Fruit fly (Drosophila melanogaster) whole organism, larva: ENCODE measurements around the gene dsh.

Experiments used
- noc ChIP-seq: fragments of 200-800 bp; sonication (Bioruptor generic); optimal IDR thresholded peaks from 3 replicates; lab custom pipeline; 2019; ENCODE audit warnings: missing biosample characterization, mild to moderate bottlenecking, missing genetic modification characterization, moderate library complexity

Gene dsh

DNA sequence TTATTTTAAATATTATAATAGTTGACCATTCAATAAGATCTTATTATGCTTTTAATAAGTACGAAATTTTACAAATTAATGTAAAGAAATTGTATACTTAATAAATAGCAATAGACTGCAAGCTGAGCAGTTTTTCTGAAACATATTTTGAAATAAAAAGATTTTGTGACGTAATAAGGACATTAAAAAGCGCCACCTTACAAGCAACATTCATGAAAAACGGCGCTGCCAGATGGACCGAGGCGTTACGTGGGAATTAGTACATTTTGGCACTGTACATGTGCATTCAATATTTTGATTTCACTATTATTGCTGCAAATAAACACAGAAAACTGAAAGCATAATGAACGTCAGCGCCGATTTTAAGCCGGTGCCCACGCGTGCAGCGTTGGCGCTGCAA lies 6.9 kb upstream of the dsh start, which contains the start of gene CG1738:
CG1738 (plus strand) TSS at position 221 of the 400 bp plus-strand sequence.
- no peak for TF ChIP-seq noc (tag; lab: Kevin White, UChicago)

DNA sequence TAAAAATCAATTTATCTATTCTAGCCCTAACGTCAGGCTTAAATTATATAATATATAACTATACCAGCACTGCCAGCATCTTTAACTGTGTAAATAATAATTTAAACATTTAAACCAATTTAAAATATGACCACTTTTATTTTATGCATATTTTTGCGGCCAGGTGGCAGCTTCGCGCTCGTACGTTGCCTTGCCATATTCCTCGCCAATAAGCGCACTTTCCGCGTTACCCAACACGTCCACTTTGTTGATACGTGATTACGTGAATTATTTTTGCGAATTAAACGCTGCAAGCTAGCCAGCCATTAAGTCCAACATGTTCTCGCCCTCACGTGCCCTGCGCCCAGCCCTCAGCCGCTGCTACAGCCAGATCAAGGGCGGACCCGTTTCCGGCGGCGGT lies 5.9 kb upstream of the dsh start, which contains the start of gene NdufV3:
NdufV3 (plus strand) TSS at position 219 of the 400 bp plus-strand sequence.
- TF ChIP-seq noc (tag; lab: Kevin White, UChicago), result no peak

DNA sequence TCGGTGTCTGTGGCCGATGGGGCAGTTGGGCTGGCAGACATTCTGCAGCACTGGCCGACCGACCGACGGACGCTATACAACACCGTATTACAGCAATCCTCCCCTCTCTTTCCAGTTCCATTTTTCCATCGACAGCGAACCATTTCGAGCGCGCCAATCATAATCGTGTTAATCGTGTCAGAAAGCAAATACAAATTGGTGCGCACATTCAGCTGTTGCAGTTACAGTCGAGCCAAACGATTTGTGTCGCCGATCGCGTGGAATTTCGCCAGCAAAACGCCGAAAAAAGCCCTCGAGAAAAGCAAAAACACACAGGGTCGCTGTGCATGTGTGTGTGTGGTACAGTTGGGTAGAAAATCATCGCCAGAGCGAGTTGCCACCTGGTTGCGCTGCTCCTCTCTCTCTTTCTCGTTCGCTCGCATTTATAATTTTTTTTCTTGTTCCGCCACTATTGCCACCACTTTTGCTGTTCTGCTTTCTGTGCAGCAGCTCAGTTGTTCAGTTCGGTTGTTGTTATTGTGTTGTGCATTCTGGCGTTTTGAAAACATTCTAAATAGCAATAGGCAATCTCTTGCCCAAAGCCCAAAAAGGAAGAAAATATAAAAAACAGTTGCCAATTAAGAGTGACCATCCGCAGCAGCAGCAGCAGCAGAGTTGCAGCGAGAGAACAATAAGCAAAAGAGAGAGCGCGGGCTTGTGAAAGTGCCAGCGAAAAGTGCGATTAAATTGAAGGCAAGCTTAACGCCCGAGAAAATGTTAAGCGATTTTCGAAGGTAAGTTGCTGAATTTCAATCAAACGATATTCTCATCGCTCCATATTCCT lies 5.0 kb upstream of the dsh start, which contains the start of gene CG1737:
CG1737 (plus strand) TSS at position 104 of the 823 bp plus-strand sequence.
- TF ChIP-seq noc (tag; lab: Kevin White, UChicago), result peak; percentile 63

DNA sequence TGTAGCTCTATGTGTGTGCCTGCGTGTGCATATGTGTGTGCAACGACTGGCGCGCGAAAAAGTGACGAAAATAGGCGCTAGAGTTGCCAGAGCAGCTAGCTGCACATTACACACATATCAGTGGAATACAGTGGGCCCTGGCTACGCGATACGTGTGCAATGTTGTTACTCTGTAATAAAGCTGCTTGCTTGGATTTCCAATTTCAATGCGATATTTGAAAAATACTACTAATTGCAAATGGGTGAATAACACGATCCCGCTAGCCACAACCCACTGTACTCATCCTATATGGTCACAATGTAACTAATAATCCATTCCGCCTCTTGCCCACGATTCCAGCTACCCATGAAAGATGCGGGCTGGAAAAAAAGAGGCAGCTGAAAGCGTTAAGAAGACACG lies 4.3 kb upstream of the dsh start:
- peak; percentile 93 for TF ChIP-seq noc (tag; lab: Kevin White, UChicago)

DNA sequence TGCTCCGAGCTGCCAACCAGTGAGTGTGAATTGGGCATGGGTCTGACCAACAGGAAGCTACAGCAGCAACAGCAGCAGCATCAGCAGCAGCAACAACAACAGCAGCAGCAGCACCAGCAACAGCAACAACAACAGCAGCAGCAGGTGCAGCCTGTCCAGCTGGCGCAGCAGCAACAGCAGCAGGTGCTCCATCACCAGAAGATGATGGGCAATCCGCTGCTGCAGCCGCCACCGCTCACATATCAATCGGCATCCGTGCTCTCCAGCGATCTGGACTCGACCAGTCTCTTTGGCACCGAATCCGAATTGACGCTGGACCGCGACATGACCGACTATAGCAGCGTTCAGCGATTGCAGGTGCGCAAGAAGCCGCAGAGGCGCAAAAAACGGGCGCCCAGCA lies 967 bp downstream of the dsh start:
- no peak for TF ChIP-seq noc (tag; lab: Kevin White, UChicago)

DNA sequence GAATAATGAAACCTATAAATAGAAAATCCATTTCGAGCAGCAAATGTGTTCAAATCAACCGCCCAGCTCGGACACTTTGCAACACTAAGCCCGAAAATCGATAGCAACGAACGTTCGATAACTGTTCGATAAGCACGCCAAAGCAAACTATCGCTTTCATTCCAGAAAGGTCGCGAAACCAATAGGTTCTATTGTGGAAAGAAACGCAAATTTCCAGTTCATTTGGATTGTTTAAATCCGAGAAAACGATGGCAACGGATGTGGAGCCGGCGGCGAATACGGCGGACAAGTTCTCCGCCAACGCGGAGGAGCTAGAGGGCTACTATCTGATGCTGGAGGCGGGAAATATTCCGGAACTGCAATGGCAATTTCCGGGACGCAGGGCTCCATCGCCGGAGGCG lies 3.4 kb downstream of the dsh start, which contains the start of gene Pa1:
Pa1 (plus strand) TSS at position 156 of the 401 bp plus-strand sequence.
- no peak for TF ChIP-seq noc (tag; lab: Kevin White, UChicago)

DNA sequence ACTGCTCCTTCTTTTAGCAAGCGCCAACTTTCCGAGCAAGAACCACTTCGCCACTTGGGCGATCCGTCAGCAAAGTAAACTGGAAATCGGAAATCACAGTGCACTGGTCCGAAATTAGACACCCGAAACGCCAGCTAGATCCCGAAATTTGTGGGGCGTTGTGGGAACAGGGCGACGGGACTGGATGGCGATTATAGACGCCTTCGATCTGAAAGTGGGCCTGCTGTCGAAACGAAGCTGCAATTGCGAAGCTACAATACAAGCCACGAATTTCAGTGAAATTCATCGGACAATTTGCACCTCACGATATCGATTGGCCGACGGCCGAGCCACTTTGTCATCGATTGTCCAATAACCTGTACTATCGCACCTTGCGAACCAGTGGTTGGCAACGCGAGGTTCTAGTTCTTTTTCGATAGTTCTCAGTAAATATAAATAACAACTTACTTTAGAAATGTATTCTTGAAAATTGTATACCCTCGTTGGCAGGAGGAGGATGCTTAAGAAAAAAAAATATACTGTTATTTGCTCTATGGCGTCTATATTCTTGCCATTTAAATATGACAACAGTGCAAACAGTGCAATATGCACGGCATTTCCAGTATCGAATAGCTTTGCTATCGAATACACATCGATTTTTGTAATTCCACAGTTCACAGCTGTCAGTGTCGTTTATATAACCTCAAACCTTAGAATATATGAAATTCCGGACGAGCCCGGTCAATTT lies 12.3 kb downstream of the dsh start, which contains the start of the genes hop and Tim8:
hop (minus strand) TSS at position 316 of the 727 bp plus-strand sequence.
Tim8 (plus strand) TSS at position 663 of the 727 bp plus-strand sequence.
- no peak for TF ChIP-seq noc (tag; lab: Kevin White, UChicago)

DNA sequence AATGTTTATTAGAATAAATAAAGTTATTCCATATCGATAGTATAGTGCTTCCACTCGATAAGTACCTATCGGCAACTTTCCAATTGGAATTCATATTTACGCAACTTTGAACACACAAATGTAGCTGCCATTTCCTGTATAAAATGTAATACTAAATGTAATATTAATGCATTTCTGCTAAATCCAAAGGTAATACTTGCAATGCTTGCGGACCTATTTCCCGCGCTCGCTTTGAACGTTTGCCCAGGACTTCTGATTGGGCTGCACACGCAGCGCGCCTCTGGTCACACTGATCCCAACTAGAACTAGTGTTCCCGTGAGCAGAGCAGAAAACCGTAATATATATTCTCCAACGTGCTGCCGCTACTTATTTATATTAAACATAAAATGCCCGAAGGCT lies 13.7 kb downstream of the dsh start, which contains the start of gene dlg1:
dlg1 (plus strand) TSS at position 292 of the 400 bp plus-strand sequence.
- TF ChIP-seq noc (tag; lab: Kevin White, UChicago), result no peak

DNA sequence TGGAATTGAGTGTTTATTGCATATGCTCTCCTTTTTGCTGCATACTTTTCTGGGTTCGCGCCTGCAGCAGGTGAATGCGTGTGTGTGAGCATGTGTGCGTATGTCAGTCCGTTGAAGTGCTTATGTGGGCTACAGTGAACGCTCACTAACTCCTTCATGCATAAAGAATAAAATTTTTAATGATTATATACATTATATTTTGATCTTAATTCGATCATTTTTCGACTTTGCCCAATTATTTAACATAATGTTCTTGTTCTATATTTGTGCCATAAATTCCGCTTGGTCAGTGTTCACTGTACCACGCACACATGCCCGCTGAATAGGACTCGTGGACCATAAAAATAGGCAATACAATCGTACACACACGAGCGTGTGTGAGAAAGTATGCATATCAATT lies 15.1 kb downstream of the dsh start:
- TF ChIP-seq noc (tag; lab: Kevin White, UChicago), result no peak

DNA sequence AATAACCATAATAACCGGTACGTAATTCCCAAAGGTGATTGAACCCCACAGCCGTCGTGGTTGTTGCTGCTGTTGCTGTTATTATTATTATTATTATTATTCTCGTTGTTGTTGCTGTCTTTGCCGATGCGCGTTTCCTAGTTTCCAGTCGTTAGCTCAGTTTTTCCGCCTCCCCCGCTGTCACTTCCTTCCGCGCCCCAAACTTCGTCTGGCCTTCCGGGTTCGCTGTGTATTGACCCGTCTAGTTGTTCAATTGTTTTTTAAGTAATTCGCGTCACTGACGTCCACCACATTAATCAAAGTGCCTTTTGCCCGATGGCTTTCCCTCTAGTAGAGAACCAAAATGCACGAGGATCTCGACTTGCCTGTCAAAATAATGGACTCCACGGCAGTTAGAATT lies 15.9 kb downstream of the dsh start:
- TF ChIP-seq noc (tag; lab: Kevin White, UChicago), result no peak

DNA sequence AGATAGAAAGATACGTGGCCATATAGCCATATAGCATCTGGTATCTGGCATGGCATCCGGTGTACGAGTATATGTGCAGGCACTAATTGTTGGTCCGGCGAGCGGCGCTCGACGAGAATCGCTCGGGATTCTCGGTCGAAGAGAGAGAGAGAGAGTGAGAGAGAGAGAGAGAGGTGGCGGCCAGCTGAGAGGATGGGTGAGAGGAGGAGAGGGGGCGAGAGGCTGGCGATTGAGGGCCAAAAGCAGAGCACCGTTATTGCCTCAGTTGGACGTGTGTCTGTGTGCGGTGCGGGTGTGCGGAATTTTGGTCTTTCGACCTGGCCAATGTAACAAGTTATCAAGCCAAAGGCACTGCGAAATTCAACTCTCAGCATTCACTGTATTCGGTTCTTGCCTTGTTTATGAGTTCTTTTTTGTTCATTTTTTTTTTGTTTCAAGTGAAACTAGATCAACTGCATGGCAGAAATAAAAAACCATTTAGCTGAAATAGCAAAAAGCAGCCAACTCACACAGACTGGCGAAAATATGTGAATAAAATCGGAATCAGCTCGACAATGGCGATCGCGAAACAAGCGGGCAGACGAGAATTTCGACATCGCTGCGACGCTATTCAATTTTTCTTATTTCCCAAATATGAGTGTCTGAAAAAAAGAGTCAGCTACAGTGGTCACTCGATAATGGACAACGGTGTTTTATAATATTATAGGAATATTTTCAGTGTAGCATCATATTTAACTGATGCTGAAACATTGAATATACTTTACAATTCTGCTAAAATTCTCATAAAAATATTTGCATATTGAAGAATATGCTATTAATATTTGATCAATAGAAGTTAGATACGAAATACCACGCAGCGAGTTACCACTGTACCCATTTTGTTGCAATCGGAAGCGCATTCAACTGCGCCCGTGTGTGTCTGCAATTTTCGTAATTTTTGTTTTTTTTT lies 17.4 kb downstream of the dsh start:
- no peak for TF ChIP-seq noc (tag; lab: Kevin White, UChicago)

DNA sequence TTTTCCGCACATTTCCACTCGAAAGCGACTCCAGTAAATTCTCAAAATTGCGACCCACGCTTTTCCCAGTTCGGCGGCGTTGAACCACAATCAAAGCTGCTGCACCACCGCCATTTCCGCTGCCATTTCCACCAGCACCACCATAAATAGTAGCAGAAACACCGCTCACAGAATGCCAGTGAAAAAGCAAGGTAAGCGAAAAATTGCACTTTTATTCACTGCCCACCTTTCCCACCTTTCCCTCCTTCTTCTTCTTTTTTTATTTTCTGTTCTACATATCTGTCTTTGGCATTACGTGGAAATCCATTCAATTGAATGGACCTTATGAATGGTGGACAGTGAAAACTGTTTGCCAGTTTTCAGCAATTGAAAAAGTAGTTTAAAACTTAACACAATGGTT lies 18.6 kb downstream of the dsh start:
- TF ChIP-seq noc (tag; lab: Kevin White, UChicago), result no peak

DNA sequence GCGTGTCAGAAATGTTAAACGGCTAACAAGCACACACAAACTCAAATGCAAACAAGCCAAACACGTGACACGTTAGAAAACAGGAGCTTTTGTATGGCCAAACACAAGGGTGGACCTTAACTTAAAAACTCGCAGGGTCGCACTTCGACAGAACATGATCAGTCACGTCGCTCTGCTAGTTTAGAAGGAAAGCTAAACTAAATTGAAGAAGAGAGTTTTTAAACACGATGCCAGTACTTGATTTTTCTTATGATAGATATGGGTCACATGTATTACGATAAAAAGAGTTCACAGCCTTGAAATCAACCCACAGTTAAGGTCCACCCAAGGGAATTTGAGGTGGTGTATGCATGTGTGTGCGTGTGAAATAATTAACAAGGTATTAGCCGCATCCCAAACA lies 22.7 kb downstream of the dsh start:
- no peak for TF ChIP-seq noc (tag; lab: Kevin White, UChicago)

DNA sequence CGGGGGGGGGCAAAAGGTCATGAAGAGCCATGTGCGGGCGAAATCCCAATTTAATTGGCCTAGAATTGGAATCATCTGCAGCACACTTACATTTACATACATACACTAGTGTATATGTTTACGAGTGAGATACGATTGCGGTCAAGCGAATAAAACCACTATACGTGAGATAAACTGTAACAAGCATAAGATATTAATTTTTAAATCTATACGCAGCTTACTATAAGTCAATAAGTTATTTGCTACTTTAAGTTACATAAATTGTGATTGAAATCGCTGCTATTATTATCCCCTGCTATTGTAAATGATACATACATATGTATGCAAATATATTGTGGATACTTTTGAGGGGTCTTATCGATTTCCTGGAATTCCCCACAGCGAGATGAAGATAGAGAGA lies 23.5 kb downstream of the dsh start:
- no peak for TF ChIP-seq noc (tag; lab: Kevin White, UChicago)

DNA sequence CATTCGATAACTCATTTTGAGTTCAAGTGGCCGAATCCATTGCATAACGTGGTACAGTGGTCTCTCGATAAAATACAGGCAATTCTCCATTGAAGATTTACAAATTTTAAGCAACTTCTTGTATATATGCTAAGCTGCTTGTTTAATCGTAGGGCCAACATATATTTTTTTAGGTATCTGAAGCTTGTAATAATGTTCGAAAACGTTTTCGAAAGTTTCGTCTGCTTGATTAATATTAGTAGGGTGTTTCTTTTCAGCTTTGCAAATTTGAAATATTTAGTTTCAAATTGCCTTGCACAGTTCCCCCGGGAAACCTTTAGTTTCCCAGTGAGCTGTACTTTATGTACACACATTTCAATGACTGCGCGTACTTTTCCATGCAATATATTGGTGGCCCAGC lies 24.1 kb downstream of the dsh start:
- TF ChIP-seq noc (tag; lab: Kevin White, UChicago), result no peak
